Worm (Caenorhabditis elegans) whole organism, late embryonic: ENCODE results near the gene arl-1.

Source experiments
- K02D7.2 ChIP-seq: sonication (generic microtip); optimal IDR thresholded peaks from 2 replicates; lab custom pipeline; 2017; ENCODE audit warnings: mild to moderate bottlenecking, missing genetic modification characterization, missing compliant biosample characterization
- T23F11.4 ChIP-seq: fragments of 200-800 bp; sonication (Bioruptor generic); optimal IDR thresholded peaks from 2 replicates; lab custom pipeline; 2018; ENCODE audit warnings: mild to moderate bottlenecking, missing genetic modification characterization, missing compliant biosample characterization
- ceh-14 ChIP-seq: sonication (generic microtip); optimal IDR thresholded peaks from 2 replicates; lab custom pipeline; 2016; ENCODE audit warnings: missing genotype, missing genetic modification characterization, missing compliant biosample characterization
- ceh-18 ChIP-seq: sonication (generic microtip); optimal IDR thresholded peaks from 2 replicates; lab custom pipeline; 2016; ENCODE audit warnings: missing genetic modification characterization, missing compliant biosample characterization
- ceh-22 ChIP-seq: sonication (generic microtip); optimal IDR thresholded peaks from 2 replicates; lab custom pipeline; 2017; ENCODE audit warnings: missing biosample characterization, missing genetic modification characterization
- ceh-24 ChIP-seq: sonication (generic microtip); optimal IDR thresholded peaks from 2 replicates; lab custom pipeline; 2016; ENCODE audit warnings: mild to moderate bottlenecking, missing genetic modification characterization, missing compliant biosample characterization
- ceh-34 ChIP-seq: sonication (generic microtip); optimal IDR thresholded peaks from 2 replicates; lab custom pipeline; 2016; ENCODE audit warnings: mild to moderate bottlenecking, missing genetic modification characterization, missing compliant biosample characterization
- ceh-6 ChIP-seq: fragments of 200-800 bp; sonication (Bioruptor generic); optimal IDR thresholded peaks from 2 replicates; lab custom pipeline; 2018; ENCODE audit warnings: mild to moderate bottlenecking, missing genetic modification characterization, missing compliant biosample characterization
- ceh-9 ChIP-seq: sonication (generic microtip); optimal IDR thresholded peaks from 2 replicates; lab custom pipeline; 2016; ENCODE audit warnings: mild to moderate bottlenecking, missing genetic modification characterization, inconsistent platforms, missing compliant biosample characterization
- dmd-4 ChIP-seq: sonication (generic microtip); optimal IDR thresholded peaks from 2 replicates; lab custom pipeline; 2016; ENCODE audit warnings: borderline replicate concordance, missing genetic modification characterization, missing compliant biosample characterization
- dve-1 ChIP-seq: sonication (generic microtip); optimal IDR thresholded peaks from 2 replicates; lab custom pipeline; 2017; ENCODE audit warnings: antibody characterized with exemption, mild to moderate bottlenecking, missing genetic modification characterization, missing compliant biosample characterization
- elt-2 ChIP-seq: sonication (generic microtip); optimal IDR thresholded peaks from 2 replicates; lab custom pipeline; 2016; ENCODE audit warnings: missing genetic modification reagents, missing genetic modification characterization, missing compliant biosample characterization
- elt-4 ChIP-seq: sonication (generic microtip); optimal IDR thresholded peaks from 2 replicates; lab custom pipeline; 2016; ENCODE audit warnings: missing genetic modification characterization, missing compliant biosample characterization
- eyg-1 ChIP-seq: sonication (generic microtip); optimal IDR thresholded peaks from 2 replicates; lab custom pipeline; 2016; ENCODE audit warnings: missing genotype, missing genetic modification characterization, missing compliant biosample characterization
- fkh-6 ChIP-seq: sonication (generic microtip); optimal IDR thresholded peaks from 2 replicates; lab custom pipeline; 2016; ENCODE audit warnings: missing genetic modification characterization, missing compliant biosample characterization
- hlh-13 ChIP-seq: fragments of 200-800 bp; sonication (Bioruptor generic); optimal IDR thresholded peaks from 2 replicates; lab custom pipeline; 2018; ENCODE audit warnings: mild to moderate bottlenecking, missing genetic modification characterization, missing compliant biosample characterization
- hlh-15 ChIP-seq: sonication (generic microtip); optimal IDR thresholded peaks from 2 replicates; lab custom pipeline; 2016; ENCODE audit warnings: missing genetic modification characterization, missing compliant biosample characterization
- hlh-6 ChIP-seq: sonication (generic microtip); optimal IDR thresholded peaks from 2 replicates; lab custom pipeline; 2016; ENCODE audit warnings: missing genotype, missing genetic modification characterization, missing compliant biosample characterization
- hlh-8 ChIP-seq: sonication (generic microtip); optimal IDR thresholded peaks from 2 replicates; lab custom pipeline; 2016; ENCODE audit warnings: missing genotype, missing genetic modification characterization, missing compliant biosample characterization
- lim-6 ChIP-seq: sonication (generic microtip); optimal IDR thresholded peaks from 2 replicates; lab custom pipeline; 2016; ENCODE audit warnings: missing genetic modification characterization, missing compliant biosample characterization
- madf-2 ChIP-seq: sonication (generic microtip); optimal IDR thresholded peaks from 2 replicates; lab custom pipeline; 2017; ENCODE audit warnings: missing genetic modification characterization, missing compliant biosample characterization
- nfya-1 ChIP-seq: sonication (generic microtip); optimal IDR thresholded peaks from 2 replicates; lab custom pipeline; 2017; ENCODE audit warnings: missing genetic modification characterization, mild to moderate bottlenecking, missing compliant biosample characterization, antibody characterized with exemption, moderate library complexity
- nhr-11 ChIP-seq: fragments of 150-350 bp; optimal IDR thresholded peaks from 2 replicates; lab custom pipeline; 2014; ENCODE audit warnings: missing biosample characterization, missing genetic modification characterization
- nhr-232 ChIP-seq: sonication (generic microtip); optimal IDR thresholded peaks from 2 replicates; lab custom pipeline; 2016; ENCODE audit warnings: missing genetic modification characterization, missing compliant biosample characterization
- odd-2 ChIP-seq: sonication (generic microtip); optimal IDR thresholded peaks from 2 replicates; lab custom pipeline; 2017; ENCODE audit warnings: antibody characterized with exemption, mild to moderate bottlenecking, missing genetic modification characterization, missing compliant biosample characterization
- pqm-1 ChIP-seq: sonication (generic microtip); optimal IDR thresholded peaks from 2 replicates; lab custom pipeline; 2016; ENCODE audit warnings: missing genetic modification characterization, missing compliant biosample characterization
- ref-2 ChIP-seq: sonication (generic microtip); optimal IDR thresholded peaks from 2 replicates; lab custom pipeline; 2016; ENCODE audit warnings: missing genetic modification characterization, missing compliant biosample characterization
- rnt-1 ChIP-seq: sonication (generic microtip); optimal IDR thresholded peaks from 2 replicates; lab custom pipeline; 2016; ENCODE audit warnings: missing genetic modification characterization, missing compliant biosample characterization
- sox-4 ChIP-seq: sonication (generic microtip); optimal IDR thresholded peaks from 2 replicates; lab custom pipeline; 2017; ENCODE audit warnings: mild to moderate bottlenecking, missing genetic modification characterization, inconsistent platforms, missing compliant biosample characterization
- syd-9 ChIP-seq: sonication (generic microtip); optimal IDR thresholded peaks from 2 replicates; lab custom pipeline; 2016; ENCODE audit warnings: mild to moderate bottlenecking, missing genetic modification characterization, moderate library complexity, missing compliant biosample characterization
- ttx-3 ChIP-seq: sonication (generic microtip); optimal IDR thresholded peaks from 2 replicates; lab custom pipeline; 2016; ENCODE audit warnings: missing genetic modification reagents, missing genetic modification characterization, missing compliant biosample characterization
- unc-3 ChIP-seq, 2 experiments: fragments of 200-800 bp in 1 of 2; sonication (Bioruptor generic) in 1 of 2; sonication (generic microtip) in 1 of 2; conservative IDR thresholded peaks in 1 of 2; optimal IDR thresholded peaks in 1 of 2; 2 replicates each; pipeline versions ENCODE4 v1.3.6 to Lab custom; 2016 to 2022; ENCODE audit warnings: missing compliant biosample characterization in 2 of 2, missing genetic modification characterization in 2 of 2, missing genetic modification reagents in 1 of 2
- unc-42 ChIP-seq: sonication (generic microtip); optimal IDR thresholded peaks from 2 replicates; lab custom pipeline; 2016; ENCODE audit warnings: missing genotype, missing genetic modification characterization, missing compliant biosample characterization
- unc-86 ChIP-seq: sonication (generic microtip); optimal IDR thresholded peaks from 2 replicates; lab custom pipeline; 2016; ENCODE audit warnings: missing genetic modification characterization, missing compliant biosample characterization
- zip-5 ChIP-seq: sonication (generic microtip); optimal IDR thresholded peaks from 2 replicates; lab custom pipeline; 2016; ENCODE audit warnings: missing genetic modification characterization, missing compliant biosample characterization

Gene arl-1

DNA sequence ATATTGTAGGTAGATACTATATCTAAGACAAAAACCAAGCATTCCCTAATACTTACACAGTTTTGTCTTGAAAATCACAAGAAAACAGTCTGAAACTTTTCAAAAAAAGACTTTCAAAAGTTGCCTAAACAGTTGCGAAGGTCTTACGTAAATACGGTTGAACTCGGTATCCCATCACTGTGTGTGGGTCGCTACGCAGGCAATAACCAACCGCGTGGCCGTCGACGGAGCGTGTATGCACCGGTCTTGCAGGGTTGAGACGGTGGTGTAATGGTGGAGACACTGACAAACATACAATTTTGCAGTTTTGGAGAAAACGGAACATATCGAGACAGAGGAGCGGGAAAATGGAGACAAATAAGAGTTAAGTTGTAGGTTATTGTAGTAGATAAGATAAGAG, 20.6 kb upstream of the arl-1 start, which contains the start of gene iff-2 (continued):
- TF ChIP-seq hlh-13 (GFP tag; lab: Kevin White, UChicago) (no peak), fkh-6 (tag; lab: Kevin White, UChicago) (peak; percentile 68), nfya-1 (peak; percentile 97), syd-9 (tag; lab: Kevin White, UChicago) (peak; percentile 83), zip-5 (tag; lab: Kevin White, UChicago) (no peak), odd-2 (tag; lab: Kevin White, UChicago) (peak; percentile 41), ceh-6 (peak; percentile 56), madf-2 (tag; lab: Kevin White, UChicago) (peak; percentile 70), hlh-15 (tag; lab: Kevin White, UChicago) (no peak), ttx-3 (tag; lab: Kevin White, UChicago) (peak; percentile 37), ceh-34 (peak; percentile 96), T23F11.4 (GFP tag; lab: Kevin White, UChicago) (peak; percentile 69), nhr-232 (tag; lab: Kevin White, UChicago) (no peak), ceh-18 (tag; lab: Kevin White, UChicago) (peak; percentile 99), hlh-6 (tag; lab: Kevin White, UChicago) (peak; percentile 28), K02D7.2 (peak; percentile 14), pqm-1 (peak; percentile 73), lim-6 (tag; lab: Kevin White, UChicago) (no peak), ceh-14 (peak; percentile 83), hlh-8 (tag; lab: Kevin White, UChicago) (peak; percentile 50), ref-2 (tag; lab: Kevin White, UChicago) (peak; percentile 97), ceh-9 (no peak), ceh-24 (tag; lab: Kevin White, UChicago) (no peak), rnt-1 (tag; lab: Kevin White, UChicago) (peak; percentile 95), elt-2 (peak; percentile 91), eyg-1 (tag; lab: Kevin White, UChicago) (no peak), sox-4 (tag; lab: Kevin White, UChicago) (peak; percentile 50), dve-1 (tag; lab: Kevin White, UChicago) (peak; percentile 98)

DNA sequence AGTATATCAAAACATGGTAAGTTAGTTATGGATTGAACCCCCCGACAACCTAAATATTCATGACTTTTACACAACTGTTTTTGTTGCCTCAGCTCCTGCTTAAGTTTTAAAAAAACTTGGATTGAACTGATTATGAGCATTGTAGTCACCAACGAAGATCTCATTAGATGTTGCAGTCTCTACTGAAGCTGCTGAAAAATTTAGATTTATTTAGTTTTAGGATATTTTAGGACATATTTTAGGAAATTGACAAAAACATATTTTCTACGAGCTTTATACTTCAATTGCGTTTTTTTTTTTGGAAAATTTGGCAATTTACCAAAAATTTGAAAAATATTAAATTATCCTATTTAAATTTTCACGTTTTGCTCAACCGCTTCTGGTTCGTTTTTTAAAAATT, 19.8 kb upstream of the arl-1 start, which contains the start of gene F54C9.14:
F54C9.14 (plus strand) TSS at position 301 of the 400 bp plus-strand sequence.
- TF ChIP-seq K02D7.2 (no peak), elt-4 (tag; lab: Kevin White, UChicago) (no peak)

DNA sequence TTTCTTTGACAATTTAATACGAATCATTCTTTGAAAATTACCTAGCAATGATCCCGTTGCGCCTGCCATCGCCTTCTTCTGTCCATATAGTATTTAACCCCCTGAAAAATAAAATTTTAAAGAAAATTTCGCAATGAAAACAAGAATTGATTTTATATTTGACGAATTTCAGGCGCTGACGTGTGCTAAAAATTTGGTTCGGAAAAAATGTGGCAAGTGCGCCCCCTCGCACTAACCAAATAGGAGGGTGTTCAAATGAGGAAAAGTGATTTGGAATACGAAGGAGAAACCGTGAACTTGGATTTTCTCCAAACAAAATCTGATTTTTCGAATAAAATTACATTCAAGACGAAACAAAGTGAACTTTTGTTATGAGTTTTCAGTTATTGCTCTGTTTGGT, 15.8 kb upstream of the arl-1 start, which contains the start of gene stc-1:
stc-1 (minus strand) TSS at position 101 of the 400 bp plus-strand sequence.
- TF ChIP-seq elt-2 (peak; percentile 3), eyg-1 (tag; lab: Kevin White, UChicago) (no peak)

DNA sequence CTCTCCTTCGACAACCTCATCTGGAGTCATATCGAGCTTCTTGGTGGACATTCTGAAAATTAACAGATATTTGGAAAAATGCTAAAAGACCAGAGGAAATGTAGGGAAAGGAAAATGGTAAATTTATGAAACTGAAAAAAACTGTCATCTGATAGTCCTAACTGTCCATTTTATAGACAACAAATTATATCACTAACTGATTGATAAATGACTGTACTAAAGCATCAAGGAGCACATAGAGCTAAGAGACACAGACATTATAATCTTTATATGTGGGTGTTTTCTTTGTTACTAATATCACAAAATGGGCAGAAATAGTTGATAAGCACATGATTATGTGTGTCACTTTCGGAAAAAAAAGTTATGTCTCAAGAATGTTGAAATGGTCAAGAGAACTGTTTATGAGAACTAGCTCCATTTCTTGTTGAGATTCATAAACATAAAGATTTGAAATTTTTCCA, 15.0 kb upstream of the arl-1 start, which contains the start of gene F54C9.3:
F54C9.3 (minus strand) TSS at position 51 of the 461 bp plus-strand sequence.
- TF ChIP-seq elt-2 (peak; percentile 74), nhr-11 (tag; lab: Kevin White, UChicago) (no peak), ceh-22 (tag; lab: Kevin White, UChicago) (no peak), K02D7.2 (no peak), unc-86 (tag; lab: Kevin White, UChicago) (no peak), dmd-4 (tag; lab: Kevin White, UChicago) (no peak), odd-2 (tag; lab: Kevin White, UChicago) (no peak), unc-42 (tag; lab: Kevin White, UChicago) (no peak), unc-3 (GFP tag; conservative IDR thresholded peaks at IDR 0.05; lab: Robert Waterston, UW) (no peak), unc-3 (tag; optimal IDR thresholded peaks at IDR 0.05; lab: Kevin White, UChicago) (no peak), dve-1 (tag; lab: Kevin White, UChicago) (peak; percentile 1)
- TF ChIP-seq, all 69 proteins: peak for 2
